Worm (Caenorhabditis elegans) whole organism, young adult: ENCODE data around the gene cec-3.

Source experiments
- B0035.1 ChIP-seq: sonication (generic microtip); optimal IDR thresholded peaks from 2 replicates; lab custom pipeline; 2016; ENCODE audit warnings: missing genetic modification characterization, mild to moderate bottlenecking, missing compliant biosample characterization, missing genotype, missing genetic modification reagents
- F22D6.2 ChIP-seq: sonication (generic microtip); optimal IDR thresholded peaks from 2 replicates; lab custom pipeline; 2016; ENCODE audit warnings: mild to moderate bottlenecking, missing genetic modification characterization, missing compliant biosample characterization
- F49E8.2 ChIP-seq: sonication (generic microtip); optimal IDR thresholded peaks from 3 replicates; lab custom pipeline; 2017; ENCODE audit warnings: missing genetic modification characterization, mild to moderate bottlenecking, missing compliant biosample characterization, antibody characterized with exemption, moderate library complexity; ENCODE audit not compliant: insufficient read depth
- F52B5.7 ChIP-seq: sonication (generic microtip); optimal IDR thresholded peaks from 2 replicates; lab custom pipeline; 2016; ENCODE audit warnings: mild to moderate bottlenecking, missing genetic modification characterization, missing compliant biosample characterization
- F57A8.1 ChIP-seq: fragments of 200-800 bp; sonication (Bioruptor generic); optimal IDR thresholded peaks from 2 replicates; lab custom pipeline; 2018; ENCODE audit warnings: mild to moderate bottlenecking, missing genetic modification characterization, moderate library complexity, missing compliant biosample characterization
- K11D2.4 ChIP-seq: fragments of 200-800 bp; sonication (Bioruptor generic); IDR thresholded peaks from 2 replicates; pipeline ENCODE4 v1.3.6; 2022; ENCODE audit warnings: missing genetic modification reagents, missing genetic modification characterization, missing compliant biosample characterization
- T26A5.8 ChIP-seq: sonication (generic microtip); optimal IDR thresholded peaks from 2 replicates; lab custom pipeline; 2016; ENCODE audit warnings: missing genetic modification characterization, missing compliant biosample characterization
- Y53G8AR.9 ChIP-seq: fragments of 200-800 bp; sonication (Bioruptor generic); conservative IDR thresholded peaks from 2 replicates; pipeline ENCODE4 v1.3.6; 2022; ENCODE audit warnings: missing genetic modification reagents, missing genetic modification characterization, missing compliant biosample characterization
- ZK185.1 ChIP-seq: sonication (generic microtip); optimal IDR thresholded peaks from 2 replicates; lab custom pipeline; 2016; ENCODE audit warnings: mild to moderate bottlenecking, missing genetic modification characterization, missing compliant biosample characterization; ENCODE audit not compliant: poor library complexity, severe bottlenecking
- ama-1 ChIP-seq, 3 experiments: fragments of 150-350 bp in 1 of 3; sonication (generic microtip) in 2 of 3; optimal IDR thresholded peaks; 2 replicates each; lab custom pipeline; 2014 to 2018; ENCODE audit warnings: missing biosample characterization in 2 of 3, missing genetic modification characterization in 2 of 3, missing genetic modification reagents in 2 of 3
- aptf-2 ChIP-seq: fragments of 200-800 bp; sonication (Bioruptor generic); conservative IDR thresholded peaks from 2 replicates; pipeline ENCODE4 v1.3.6; 2022; ENCODE audit warnings: missing genetic modification reagents, missing genetic modification characterization, missing compliant biosample characterization
- aptf-3 ChIP-seq: fragments of 200-800 bp; sonication (Bioruptor generic); IDR thresholded peaks from 2 replicates; pipeline ENCODE4 v1.3.6; 2022; ENCODE audit warnings: missing genetic modification characterization, missing compliant biosample characterization
- athp-1 ChIP-seq: sonication (generic microtip); optimal IDR thresholded peaks from 2 replicates; lab custom pipeline; 2017; ENCODE audit warnings: mild to moderate bottlenecking, missing genetic modification characterization, missing compliant biosample characterization
- attf-6 ChIP-seq: fragments of 200-800 bp; sonication (Bioruptor generic); IDR thresholded peaks from 2 replicates; pipeline ENCODE4 v1.3.6; 2022; ENCODE audit warnings: missing genetic modification reagents, missing genetic modification characterization, missing compliant biosample characterization
- ccch-3 ChIP-seq: fragments of 200-800 bp; sonication (Bioruptor generic); optimal IDR thresholded peaks from 2 replicates; lab custom pipeline; 2018; ENCODE audit warnings: mild to moderate bottlenecking, missing genetic modification characterization, missing compliant biosample characterization
- cebp-2 ChIP-seq: fragments of 200-800 bp; sonication (Bioruptor generic); IDR thresholded peaks from 2 replicates; pipeline ENCODE4 v1.3.6; 2022; ENCODE audit warnings: missing genetic modification characterization, missing compliant biosample characterization
- ceh-100 ChIP-seq: fragments of 200-800 bp; sonication (Bioruptor generic); IDR thresholded peaks from 2 replicates; pipeline ENCODE4 v1.3.6; 2022; ENCODE audit warnings: missing genetic modification reagents, missing genetic modification characterization, missing compliant biosample characterization
- ceh-27 ChIP-seq: fragments of 200-800 bp; sonication (Bioruptor generic); optimal IDR thresholded peaks from 2 replicates; lab custom pipeline; 2018; ENCODE audit warnings: mild to moderate bottlenecking, missing genetic modification characterization, moderate library complexity, missing compliant biosample characterization
- ceh-40 ChIP-seq: fragments of 200-800 bp; sonication (Bioruptor generic); IDR thresholded peaks from 2 replicates; pipeline ENCODE4 v1.3.6; 2022; ENCODE audit warnings: missing genetic modification characterization, missing compliant biosample characterization
- ceh-91 ChIP-seq: fragments of 200-800 bp; sonication (Bioruptor generic); IDR thresholded peaks from 2 replicates; pipeline ENCODE4 v1.3.6; 2022; ENCODE audit warnings: missing genetic modification reagents, missing genetic modification characterization, missing compliant biosample characterization
- chd-7 ChIP-seq: sonication (generic microtip); optimal IDR thresholded peaks from 2 replicates; lab custom pipeline; 2016; ENCODE audit warnings: mild to moderate bottlenecking, missing genetic modification characterization, moderate library complexity, missing compliant biosample characterization
- egl-18 ChIP-seq: fragments of 200-800 bp; sonication (Bioruptor generic); IDR thresholded peaks from 2 replicates; pipeline ENCODE4 v1.3.6; 2022; ENCODE audit warnings: missing genetic modification reagents, missing genetic modification characterization, missing compliant biosample characterization
- egl-44 ChIP-seq: fragments of 200-800 bp; sonication (Bioruptor generic); IDR thresholded peaks from 2 replicates; pipeline ENCODE4 v1.3.6; 2022; ENCODE audit warnings: missing genetic modification reagents, missing genetic modification characterization, missing compliant biosample characterization
- egrh-3 ChIP-seq: fragments of 200-800 bp; sonication (Bioruptor generic); IDR thresholded peaks from 2 replicates; pipeline ENCODE4 v1.3.6; 2022; ENCODE audit warnings: missing genetic modification reagents, missing genetic modification characterization, missing compliant biosample characterization
- ekl-4 ChIP-seq: fragments of 200-800 bp; sonication (Bioruptor generic); IDR thresholded peaks from 2 replicates; pipeline ENCODE4 v1.3.6; 2022; ENCODE audit warnings: missing genetic modification reagents, missing genetic modification characterization, missing compliant biosample characterization
- gei-17 ChIP-seq: fragments of 200-800 bp; sonication (Bioruptor generic); optimal IDR thresholded peaks from 2 replicates; lab custom pipeline; 2018; ENCODE audit warnings: mild to moderate bottlenecking, missing genetic modification characterization, missing compliant biosample characterization
- hlh-26 ChIP-seq: fragments of 200-800 bp; sonication (Bioruptor generic); conservative IDR thresholded peaks from 2 replicates; pipeline ENCODE4 v1.3.6; 2022; ENCODE audit warnings: missing genetic modification reagents, missing genetic modification characterization, missing compliant biosample characterization
- let-607 ChIP-seq, 2 experiments: fragments of 200-800 bp in 1 of 2; sonication (Bioruptor generic) in 1 of 2; sonication (generic microtip) in 1 of 2; optimal IDR thresholded peaks; 2 replicates each; lab custom pipeline; 2016 to 2018; ENCODE audit warnings: mild to moderate bottlenecking in 2 of 2, missing compliant biosample characterization in 2 of 2, missing genetic modification characterization in 2 of 2, moderate library complexity in 2 of 2, missing genotype in 1 of 2
- lin-26 ChIP-seq: fragments of 200-800 bp; sonication (Bioruptor generic); IDR thresholded peaks from 2 replicates; pipeline ENCODE4 v1.3.6; 2022; ENCODE audit warnings: missing genetic modification reagents, missing genetic modification characterization, missing compliant biosample characterization
- lin-35 ChIP-seq, 3 experiments: fragments of 150-350 bp in 2 of 3; sonication (generic microtip) in 1 of 3; optimal IDR thresholded peaks; 2 replicates each; lab custom pipeline; 2014 to 2018; ENCODE audit warnings: missing biosample characterization in 3 of 3, missing genetic modification characterization in 3 of 3, missing genetic modification reagents in 3 of 3
- lsl-1 ChIP-seq: fragments of 200-800 bp; sonication (Bioruptor generic); optimal IDR thresholded peaks from 2 replicates; lab custom pipeline; 2018; ENCODE audit warnings: mild to moderate bottlenecking, missing genetic modification characterization, moderate library complexity, missing compliant biosample characterization
- madf-10 ChIP-seq: sonication (generic microtip); optimal IDR thresholded peaks from 2 replicates; lab custom pipeline; 2016; ENCODE audit warnings: mild to moderate bottlenecking, missing genetic modification characterization, missing compliant biosample characterization
- madf-8 ChIP-seq: fragments of 200-800 bp; sonication (Bioruptor generic); conservative IDR thresholded peaks from 2 replicates; pipeline ENCODE4 v1.3.6; 2022; ENCODE audit warnings: missing genetic modification reagents, missing genetic modification characterization, missing compliant biosample characterization
- mcd-1 ChIP-seq: fragments of 200-800 bp; sonication (Bioruptor generic); IDR thresholded peaks from 2 replicates; pipeline ENCODE4 v1.3.6; 2022; ENCODE audit warnings: missing genetic modification reagents, missing genetic modification characterization, missing compliant biosample characterization
- mxl-1 ChIP-seq: sonication (generic microtip); optimal IDR thresholded peaks from 2 replicates; lab custom pipeline; 2016; ENCODE audit warnings: missing genetic modification characterization, missing compliant biosample characterization
- nfyb-1 ChIP-seq: fragments of 200-800 bp; sonication (Bioruptor generic); IDR thresholded peaks from 2 replicates; pipeline ENCODE4 v1.3.6; 2022; ENCODE audit warnings: missing genetic modification reagents, missing genetic modification characterization, missing compliant biosample characterization
- nhr-90 ChIP-seq: sonication (generic microtip); optimal IDR thresholded peaks from 2 replicates; lab custom pipeline; 2016; ENCODE audit warnings: missing genotype, mild to moderate bottlenecking, missing genetic modification characterization, missing compliant biosample characterization
- rpc-1 ChIP-seq, 2 experiments: fragments of 150-350 bp in 1 of 2; sonication (generic microtip) in 1 of 2; optimal IDR thresholded peaks; 2 replicates each; lab custom pipeline; 2014 to 2018; ENCODE audit warnings: missing biosample characterization in 1 of 2, missing genetic modification characterization in 1 of 2, missing genetic modification reagents in 1 of 2, missing genotype in 1 of 2
- sea-2 ChIP-seq: fragments of 200-800 bp; sonication (Bioruptor generic); IDR thresholded peaks from 2 replicates; pipeline ENCODE4 v1.3.6; 2022; ENCODE audit warnings: missing genetic modification characterization, missing compliant biosample characterization
- snpc-1.1 ChIP-seq: sonication (generic microtip); optimal IDR thresholded peaks from 2 replicates; lab custom pipeline; 2017; ENCODE audit warnings: missing genetic modification characterization, mild to moderate bottlenecking, missing compliant biosample characterization, antibody characterized with exemption, moderate library complexity, missing genotype, missing genetic modification reagents; ENCODE audit not compliant: insufficient read depth
- snpc-3.4 ChIP-seq: sonication (generic microtip); optimal IDR thresholded peaks from 2 replicates; lab custom pipeline; 2017; ENCODE audit warnings: missing genetic modification characterization, mild to moderate bottlenecking, missing compliant biosample characterization, antibody characterized with exemption, moderate library complexity, missing genotype, missing genetic modification reagents
- unc-130 ChIP-seq: sonication (generic microtip); optimal IDR thresholded peaks from 2 replicates; lab custom pipeline; 2016; ENCODE audit warnings: missing genetic modification reagents, missing genetic modification characterization, missing compliant biosample characterization
- unc-62 ChIP-seq: fragments of 150-350 bp; optimal IDR thresholded peaks from 2 replicates; lab custom pipeline; 2014; ENCODE audit warnings: missing biosample characterization, missing genetic modification reagents, missing genetic modification characterization
- ztf-18 ChIP-seq: sonication (generic microtip); optimal IDR thresholded peaks from 2 replicates; lab custom pipeline; 2016; ENCODE audit warnings: missing genotype, mild to moderate bottlenecking, missing genetic modification characterization, missing compliant biosample characterization
- ztf-3 ChIP-seq: fragments of 200-800 bp; sonication (Bioruptor generic); optimal IDR thresholded peaks from 2 replicates; lab custom pipeline; 2018; ENCODE audit warnings: mild to moderate bottlenecking, missing genetic modification characterization, missing compliant biosample characterization
- ztf-6 ChIP-seq: fragments of 200-800 bp; sonication (Bioruptor generic); IDR thresholded peaks from 2 replicates; pipeline ENCODE4 v1.3.6; 2022; ENCODE audit warnings: missing genetic modification reagents, missing genetic modification characterization, missing compliant biosample characterization

The cec-3 gene

ce11 chrII:7860221-7860928, 3.0 kb upstream of the cec-3 start, which contains the start of gene lin-5:
Gene lin-5 (plus strand): TSS chrII:7860574.
- TF ChIP-seq F52B5.7 (tag; lab: Kevin White, UChicago) (no peak), gei-17 (GFP tag; lab: Kevin White, UChicago) (no peak), mxl-1 (tag; lab: Kevin White, UChicago) (no peak), ztf-18 (tag; lab: Kevin White, UChicago) (peak; percentile 1), snpc-1.1 (no peak), rpc-1 (optimal IDR thresholded peaks at IDR 0.05; lab: Kevin White, UChicago) (no peak), rpc-1 (tag; optimal IDR thresholded peaks at IDR 0.05; lab: Kevin White, UChicago) (no peak), K11D2.4 (no peak), unc-62 (GFP tag; lab: Kevin White, UChicago) (no peak), cebp-2 (GFP tag; lab: Robert Waterston, UW) (no peak), let-607 (tag; optimal IDR thresholded peaks at IDR 0.05; lab: Kevin White, UChicago) (no peak), F57A8.1 (no peak), aptf-2 (GFP tag; lab: Robert Waterston, UW) (no peak), egl-18 (GFP tag; lab: Robert Waterston, UW) (no peak), ceh-27 (GFP tag; lab: Kevin White, UChicago) (peak; percentile 23), T26A5.8 (no peak), ccch-3 (GFP tag; lab: Kevin White, UChicago) (no peak), lin-26 (GFP tag; lab: Robert Waterston, UW) (no peak), ama-1 (optimal IDR thresholded peaks at IDR 0.05; lab: Kevin White, UChicago) (no peak), ama-1 (GFP tag; optimal IDR thresholded peaks at IDR 0.05; lab: Kevin White, UChicago) (no peak), ztf-3 (no peak), ztf-6 (GFP tag; lab: Robert Waterston, UW) (no peak), ceh-100 (GFP tag; lab: Robert Waterston, UW) (no peak), athp-1 (tag; lab: Kevin White, UChicago) (no peak), ceh-91 (GFP tag; lab: Robert Waterston, UW) (peak; percentile 91), lsl-1 (GFP tag; lab: Kevin White, UChicago) (peak; percentile 93), Y53G8AR.9 (GFP tag; lab: Robert Waterston, UW) (peak; percentile 73; the same call in 1 of the 2 replicates), F49E8.2 (tag; lab: Kevin White, UChicago) (peak; percentile 77), F22D6.2 (tag; lab: Kevin White, UChicago) (no peak), aptf-3 (no peak), egl-44 (no peak), hlh-26 (GFP tag; lab: Robert Waterston, UW) (no peak), snpc-3.4 (tag; lab: Kevin White, UChicago) (peak; percentile 82), attf-6 (GFP tag; lab: Robert Waterston, UW) (0 out of 2 replicates have a peak, but pooled peaks have one; percentile 10), sea-2 (GFP tag; lab: Robert Waterston, UW) (no peak), madf-8 (GFP tag; lab: Robert Waterston, UW) (peak; percentile 95), egrh-3 (no peak), ceh-40 (no peak), B0035.1 (no peak), ekl-4 (GFP tag; lab: Robert Waterston, UW) (peak; percentile 70), chd-7 (tag; lab: Kevin White, UChicago) (no peak), ZK185.1 (tag; lab: Kevin White, UChicago) (no peak), unc-130 (GFP tag; lab: Kevin White, UChicago) (peak; percentile 82), nfyb-1 (GFP tag; lab: Robert Waterston, UW) (0 out of 2 replicates have a peak, but pooled peaks have one; percentile 33), nhr-90 (tag; lab: Kevin White, UChicago) (no peak), madf-10 (tag; lab: Kevin White, UChicago) (no peak), mcd-1 (GFP tag; lab: Robert Waterston, UW) (peak; percentile 36; the same call in 1 of the 2 replicates), lin-35 (GFP tag; optimal IDR thresholded peaks at IDR 0.05; lab: Kevin White, UChicago) (peak in 2 of 3 experiments; percentile 19 to 74)
